Fruit fly (Drosophila melanogaster) S2 (cell line): ENCODE results near the gene CG5934.
A peak's percentile ranks its signal among the peaks of the same experiment; 100 is the strongest.

Source experiments
- CG8478 ChIP-seq: fragments of >200 bp; optimal IDR thresholded peaks from 2 replicates; lab custom pipeline; 2018
- CTCF ChIP-seq, 2 experiments: fragments of >200 bp; optimal IDR thresholded peaks; 2 replicates each; lab custom pipeline; 2018

dm6 chr3R:27244742-27245400, 28.6 kb upstream of the CG5934 start, which contains the start of gene CG18766:
- TF ChIP-seq CG8478 (lab: Kevin White, UChicago): peak; percentile 11
- TF ChIP-seq CTCF (optimal IDR thresholded peaks at IDR 0.05; lab: Kevin White, UChicago): peak; percentile 53 to 65
